Worm (Caenorhabditis elegans) whole organism, young adult: ENCODE measurements around the gene fbxa-131.

Experiments
- B0019.2 ChIP-seq: fragments of 200-800 bp; sonication (Bioruptor generic); conservative IDR thresholded peaks from 2 replicates; pipeline ENCODE4 v1.3.6; 2022; ENCODE audit warnings: missing genetic modification reagents, missing genetic modification characterization, missing compliant biosample characterization
- B0336.3 ChIP-seq: fragments of 200-800 bp; sonication (Bioruptor generic); IDR thresholded peaks from 2 replicates; pipeline ENCODE4 v1.3.6; 2022; ENCODE audit warnings: missing genetic modification characterization, missing compliant biosample characterization
- C17E4.6 ChIP-seq: fragments of 200-800 bp; sonication (Bioruptor generic); IDR thresholded peaks from 2 replicates; pipeline ENCODE4 v1.3.6; 2022; ENCODE audit warnings: missing genetic modification reagents, missing genetic modification characterization, missing compliant biosample characterization
- D2030.7 ChIP-seq: fragments of 200-800 bp; sonication (Bioruptor generic); IDR thresholded peaks from 2 replicates; pipeline ENCODE4 v1.3.6; 2022; ENCODE audit warnings: missing genetic modification reagents, missing genetic modification characterization, missing compliant biosample characterization
- F22D6.2 ChIP-seq: sonication (generic microtip); optimal IDR thresholded peaks from 2 replicates; lab custom pipeline; 2016; ENCODE audit warnings: mild to moderate bottlenecking, missing genetic modification characterization, missing compliant biosample characterization
- F37B4.10 ChIP-seq: fragments of 200-800 bp; sonication (Bioruptor generic); IDR thresholded peaks from 2 replicates; pipeline ENCODE4 v1.3.6; 2022; ENCODE audit warnings: missing genetic modification characterization, missing compliant biosample characterization
- F39B2.1 ChIP-seq: fragments of 200-800 bp; sonication (Bioruptor generic); IDR thresholded peaks from 2 replicates; pipeline ENCODE4 v1.3.6; 2022; ENCODE audit warnings: missing genetic modification reagents, missing genetic modification characterization, missing compliant biosample characterization
- T07F8.4 ChIP-seq: sonication (generic microtip); optimal IDR thresholded peaks from 2 replicates; lab custom pipeline; 2016; ENCODE audit warnings: mild to moderate bottlenecking, missing genetic modification characterization, moderate library complexity, missing compliant biosample characterization
- Y53G8AR.9 ChIP-seq: fragments of 200-800 bp; sonication (Bioruptor generic); conservative IDR thresholded peaks from 2 replicates; pipeline ENCODE4 v1.3.6; 2022; ENCODE audit warnings: missing genetic modification reagents, missing genetic modification characterization, missing compliant biosample characterization
- aptf-2 ChIP-seq: fragments of 200-800 bp; sonication (Bioruptor generic); conservative IDR thresholded peaks from 2 replicates; pipeline ENCODE4 v1.3.6; 2022; ENCODE audit warnings: missing genetic modification reagents, missing genetic modification characterization, missing compliant biosample characterization
- aptf-3 ChIP-seq: fragments of 200-800 bp; sonication (Bioruptor generic); IDR thresholded peaks from 2 replicates; pipeline ENCODE4 v1.3.6; 2022; ENCODE audit warnings: missing genetic modification characterization, missing compliant biosample characterization
- attf-3 ChIP-seq: fragments of 200-800 bp; sonication (Bioruptor generic); conservative IDR thresholded peaks from 2 replicates; pipeline ENCODE4 v1.3.6; 2022; ENCODE audit warnings: missing genetic modification reagents, missing genetic modification characterization, missing compliant biosample characterization
- bed-1 ChIP-seq: fragments of 200-800 bp; sonication (Bioruptor generic); IDR thresholded peaks from 2 replicates; pipeline ENCODE4 v1.3.6; 2022; ENCODE audit warnings: missing genetic modification reagents, missing genetic modification characterization, missing compliant biosample characterization
- ccch-3 ChIP-seq: fragments of 200-800 bp; sonication (Bioruptor generic); optimal IDR thresholded peaks from 2 replicates; lab custom pipeline; 2018; ENCODE audit warnings: mild to moderate bottlenecking, missing genetic modification characterization, missing compliant biosample characterization
- ceh-27 ChIP-seq: fragments of 200-800 bp; sonication (Bioruptor generic); optimal IDR thresholded peaks from 2 replicates; lab custom pipeline; 2018; ENCODE audit warnings: mild to moderate bottlenecking, missing genetic modification characterization, moderate library complexity, missing compliant biosample characterization
- egl-44 ChIP-seq: fragments of 200-800 bp; sonication (Bioruptor generic); IDR thresholded peaks from 2 replicates; pipeline ENCODE4 v1.3.6; 2022; ENCODE audit warnings: missing genetic modification reagents, missing genetic modification characterization, missing compliant biosample characterization
- egrh-3 ChIP-seq: fragments of 200-800 bp; sonication (Bioruptor generic); IDR thresholded peaks from 2 replicates; pipeline ENCODE4 v1.3.6; 2022; ENCODE audit warnings: missing genetic modification reagents, missing genetic modification characterization, missing compliant biosample characterization
- ets-4 ChIP-seq: fragments of 200-800 bp; sonication (Bioruptor generic); optimal IDR thresholded peaks from 2 replicates; lab custom pipeline; 2018; ENCODE audit warnings: mild to moderate bottlenecking, missing genetic modification characterization, missing compliant biosample characterization
- hmg-1.2 ChIP-seq: fragments of 200-800 bp; sonication (Bioruptor generic); IDR thresholded peaks from 2 replicates; pipeline ENCODE4 v1.3.6; 2022; ENCODE audit warnings: missing genetic modification reagents, missing genetic modification characterization, missing compliant biosample characterization
- hmg-20 ChIP-seq: fragments of 200-800 bp; sonication (Bioruptor generic); IDR thresholded peaks from 2 replicates; pipeline ENCODE4 v1.3.6; 2022; ENCODE audit warnings: missing genetic modification reagents, missing genetic modification characterization, missing compliant biosample characterization
- lin-26 ChIP-seq: fragments of 200-800 bp; sonication (Bioruptor generic); IDR thresholded peaks from 2 replicates; pipeline ENCODE4 v1.3.6; 2022; ENCODE audit warnings: missing genetic modification reagents, missing genetic modification characterization, missing compliant biosample characterization
- lsl-1 ChIP-seq: fragments of 200-800 bp; sonication (Bioruptor generic); optimal IDR thresholded peaks from 2 replicates; lab custom pipeline; 2018; ENCODE audit warnings: mild to moderate bottlenecking, missing genetic modification characterization, moderate library complexity, missing compliant biosample characterization
- mcd-1 ChIP-seq: fragments of 200-800 bp; sonication (Bioruptor generic); IDR thresholded peaks from 2 replicates; pipeline ENCODE4 v1.3.6; 2022; ENCODE audit warnings: missing genetic modification reagents, missing genetic modification characterization, missing compliant biosample characterization
- nhr-120 ChIP-seq: fragments of 200-800 bp; sonication (Bioruptor generic); IDR thresholded peaks from 2 replicates; pipeline ENCODE4 v1.3.6; 2022; ENCODE audit warnings: missing genetic modification characterization, missing compliant biosample characterization
- nhr-27 ChIP-seq: fragments of 200-800 bp; sonication (Bioruptor generic); optimal IDR thresholded peaks from 2 replicates; lab custom pipeline; 2018; ENCODE audit warnings: mild to moderate bottlenecking, missing genetic modification characterization, moderate library complexity, missing compliant biosample characterization
- nhr-80 ChIP-seq: sonication (generic microtip); optimal IDR thresholded peaks from 2 replicates; lab custom pipeline; 2016; ENCODE audit warnings: missing genetic modification characterization, missing compliant biosample characterization
- nhr-90 ChIP-seq: sonication (generic microtip); optimal IDR thresholded peaks from 2 replicates; lab custom pipeline; 2016; ENCODE audit warnings: missing genotype, mild to moderate bottlenecking, missing genetic modification characterization, missing compliant biosample characterization
- sea-2 ChIP-seq: fragments of 200-800 bp; sonication (Bioruptor generic); IDR thresholded peaks from 2 replicates; pipeline ENCODE4 v1.3.6; 2022; ENCODE audit warnings: missing genetic modification characterization, missing compliant biosample characterization
- snpc-1.1 ChIP-seq: sonication (generic microtip); optimal IDR thresholded peaks from 2 replicates; lab custom pipeline; 2017; ENCODE audit warnings: missing genetic modification characterization, mild to moderate bottlenecking, missing compliant biosample characterization, antibody characterized with exemption, moderate library complexity, missing genotype, missing genetic modification reagents; ENCODE audit not compliant: insufficient read depth
- snpc-1.3 ChIP-seq: sonication (generic microtip); optimal IDR thresholded peaks from 2 replicates; lab custom pipeline; 2017; ENCODE audit warnings: missing genetic modification characterization, mild to moderate bottlenecking, missing compliant biosample characterization, antibody characterized with exemption, moderate library complexity, missing genotype, missing genetic modification reagents; ENCODE audit not compliant: insufficient read depth
- sptf-2 ChIP-seq: fragments of 200-800 bp; sonication (Bioruptor generic); optimal IDR thresholded peaks from 2 replicates; lab custom pipeline; 2018; ENCODE audit warnings: mild to moderate bottlenecking, missing genetic modification characterization, missing compliant biosample characterization
- tlf-1 ChIP-seq: fragments of 200-800 bp; sonication (Bioruptor generic); optimal IDR thresholded peaks from 2 replicates; lab custom pipeline; 2018; ENCODE audit warnings: mild to moderate bottlenecking, missing genetic modification characterization, missing compliant biosample characterization
- unc-62 ChIP-seq: fragments of 150-350 bp; optimal IDR thresholded peaks from 2 replicates; lab custom pipeline; 2014; ENCODE audit warnings: missing biosample characterization, missing genetic modification reagents, missing genetic modification characterization
- zfh-2 ChIP-seq: fragments of 200-800 bp; sonication (Bioruptor generic); conservative IDR thresholded peaks from 2 replicates; pipeline ENCODE4 v1.3.6; 2022; ENCODE audit warnings: missing genetic modification reagents, missing genetic modification characterization, missing compliant biosample characterization
- ztf-22 ChIP-seq: fragments of 200-800 bp; sonication (Bioruptor generic); optimal IDR thresholded peaks from 2 replicates; lab custom pipeline; 2018; ENCODE audit warnings: mild to moderate bottlenecking, missing genetic modification characterization, moderate library complexity, missing compliant biosample characterization
- ztf-28 ChIP-seq: fragments of 200-800 bp; sonication (Bioruptor generic); IDR thresholded peaks from 2 replicates; pipeline ENCODE4 v1.3.6; 2022; ENCODE audit warnings: missing genetic modification reagents, missing genetic modification characterization, missing compliant biosample characterization

The fbxa-131 gene

DNA sequence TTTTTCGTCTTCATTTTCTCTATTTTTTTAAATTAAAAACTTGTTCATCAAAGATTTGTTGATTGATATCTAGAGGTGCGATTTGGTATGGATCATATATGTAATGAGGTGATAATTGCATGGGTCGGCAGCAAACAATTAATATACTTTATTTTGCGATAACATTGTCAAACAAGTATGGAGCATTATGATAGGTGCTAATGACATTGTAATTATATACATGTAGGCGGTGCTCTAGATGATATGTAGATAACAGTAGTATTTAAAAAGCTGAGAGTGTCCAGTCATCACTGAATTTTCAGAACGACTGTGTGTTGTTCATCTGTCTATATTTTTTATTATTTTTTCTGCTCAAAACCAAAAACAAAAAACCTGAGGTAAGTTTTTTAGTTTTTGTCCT is 7.9 kb upstream of the fbxa-131 start, which contains the start of gene Y116F11A.1:
Y116F11A.1 (plus strand) TSS at position 301 of the 400 bp plus-strand sequence.
- TF ChIP-seq snpc-1.1 (tag; lab: Kevin White, UChicago) (no peak), F22D6.2 (tag; lab: Kevin White, UChicago) (no peak), bed-1 (GFP tag; lab: Robert Waterston, UW) (no peak)
- TF ChIP-seq, all 124 proteins: peak for 0

DNA sequence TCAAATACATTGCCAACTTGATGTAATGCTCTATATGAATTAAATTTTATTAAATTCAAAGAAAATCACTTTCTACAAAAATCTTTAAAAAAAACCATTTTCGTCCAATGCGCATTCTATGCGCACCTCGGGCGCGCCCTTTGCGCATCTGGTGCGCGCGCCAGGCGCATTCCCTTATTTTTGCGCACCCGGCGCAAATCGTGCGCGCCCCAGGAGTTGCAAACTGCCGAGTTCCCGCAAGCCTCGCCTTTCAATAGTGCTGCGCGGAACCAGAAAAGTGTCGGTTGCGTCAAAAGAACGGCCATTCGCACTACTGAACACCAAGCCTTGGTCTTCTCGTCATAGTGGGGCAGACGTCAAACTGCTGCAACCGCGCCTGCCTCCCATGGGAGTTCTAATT is 4.5 kb upstream of the fbxa-131 start:
- TF ChIP-seq hmg-20 (GFP tag; lab: Robert Waterston, UW) (no peak), T07F8.4 (no peak), C17E4.6 (GFP tag; lab: Robert Waterston, UW) (0 out of 2 replicates have a peak, but pooled peaks have one; percentile 36), egrh-3 (GFP tag; lab: Robert Waterston, UW) (peak; percentile 48; the same call in 1 of the 2 replicates), ztf-22 (no peak), hmg-1.2 (GFP tag; lab: Robert Waterston, UW) (no peak), sea-2 (GFP tag; lab: Robert Waterston, UW) (no peak), Y53G8AR.9 (GFP tag; lab: Robert Waterston, UW) (no peak), zfh-2 (peak; percentile 85), mcd-1 (GFP tag; lab: Robert Waterston, UW) (no peak), nhr-120 (0 out of 2 replicates have a peak, but pooled peaks have one; percentile 51), aptf-3 (GFP tag; lab: Robert Waterston, UW) (0 out of 2 replicates have a peak, but pooled peaks have one; percentile 38), lsl-1 (no peak), aptf-2 (GFP tag; lab: Robert Waterston, UW) (no peak), F39B2.1 (no peak), tlf-1 (GFP tag; lab: Kevin White, UChicago) (no peak)

DNA sequence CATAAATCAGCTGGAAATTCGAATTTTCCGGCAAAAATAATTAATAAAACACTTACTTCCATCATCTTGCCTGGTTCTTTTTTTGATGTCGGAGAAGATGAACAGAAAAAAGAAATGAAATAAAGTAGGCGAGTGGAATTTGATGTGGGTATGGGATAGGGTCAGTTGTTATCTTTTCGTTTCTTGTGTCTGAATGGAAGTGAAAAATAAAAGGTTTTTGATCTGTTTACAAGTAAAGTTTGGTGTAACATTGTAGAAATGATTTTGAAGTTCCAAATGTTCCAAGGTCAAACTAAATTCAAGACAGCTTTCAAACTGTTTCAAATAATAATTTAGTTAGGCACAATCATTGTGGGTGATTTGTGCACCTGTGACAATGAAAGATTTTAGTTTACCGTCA is 759 bp upstream of the fbxa-131 start, which contains the start of gene W04E12.7:
W04E12.7 (minus strand) TSS at position 101 of the 400 bp plus-strand sequence.
- no peak for TF ChIP-seq attf-3 (GFP tag; lab: Robert Waterston, UW)
- TF ChIP-seq Y53G8AR.9 (GFP tag; lab: Robert Waterston, UW): no peak
- TF ChIP-seq ceh-27 (GFP tag; lab: Kevin White, UChicago): no peak
- no peak for TF ChIP-seq F37B4.10 (GFP tag; lab: Robert Waterston, UW)
- no peak for TF ChIP-seq ztf-28 (GFP tag; lab: Robert Waterston, UW)
- TF ChIP-seq ccch-3: no peak
- no peak for TF ChIP-seq ets-4 (GFP tag; lab: Kevin White, UChicago)
- TF ChIP-seq D2030.7: no peak
- TF ChIP-seq nhr-27 (tag; lab: Kevin White, UChicago): no peak
- TF ChIP-seq nhr-90 (tag; lab: Kevin White, UChicago): no peak
- no peak for TF ChIP-seq B0336.3 (GFP tag; lab: Robert Waterston, UW)
- no peak for TF ChIP-seq egl-44 (GFP tag; lab: Robert Waterston, UW)
- TF ChIP-seq F22D6.2 (tag; lab: Kevin White, UChicago): no peak
- no peak for TF ChIP-seq unc-62 (GFP tag; lab: Kevin White, UChicago)
- no peak for TF ChIP-seq lin-26 (GFP tag; lab: Robert Waterston, UW)
- TF ChIP-seq B0019.2: no peak
- TF ChIP-seq snpc-1.3: no peak
- TF ChIP-seq nhr-80 (tag; lab: Kevin White, UChicago): no peak
- no peak for TF ChIP-seq sptf-2 (GFP tag; lab: Kevin White, UChicago)
- TF ChIP-seq, all 124 proteins: peak for 0
